Worm (Caenorhabditis elegans): Measurements from ENCODE around the gene sod-4.

Gene sod-4

ce11 chrIII:9513569-9513968 lies 13.4 kb upstream of the sod-4 start, which contains the start of gene F55H2.8:
Gene F55H2.8 (plus strand): TSS chrIII:9513869.
- TF ChIP-seq dao-5 (tag; optimal IDR thresholded peaks at IDR 0.05) (no peak), W03F9.2 (tag; optimal IDR thresholded peaks at IDR 0.05) (no peak), him-1 (tag; optimal IDR thresholded peaks at IDR 0.05) (no peak)

- TF ChIP-seq W03F9.2 (tag; optimal IDR thresholded peaks at IDR 0.05) = no peak
- TF ChIP-seq dao-5 (tag; optimal IDR thresholded peaks at IDR 0.05) = no peak
- TF ChIP-seq him-1 (tag; optimal IDR thresholded peaks at IDR 0.05) = no peak
These were observed 12.8 kb upstream of the sod-4 start for ce11 chrIII:9513006-9513405.

- TF ChIP-seq him-1 (tag; optimal IDR thresholded peaks at IDR 0.05) (no peak), W03F9.2 (tag; optimal IDR thresholded peaks at IDR 0.05) (no peak), dao-5 (tag; optimal IDR thresholded peaks at IDR 0.05) (no peak)
These were observed 11.5 kb upstream of the sod-4 start for ce11 chrIII:9511660-9512059.

ce11 chrIII:9511055-9511520 lies 10.9 kb upstream of the sod-4 start, which contains the start of gene F55H2.5:
Gene F55H2.5 (plus strand): TSS chrIII:9511470.
- no peak for TF ChIP-seq him-1 (tag; optimal IDR thresholded peaks at IDR 0.05)
- no peak for TF ChIP-seq W03F9.2 (tag; optimal IDR thresholded peaks at IDR 0.05)
- no peak for TF ChIP-seq dao-5 (tag; optimal IDR thresholded peaks at IDR 0.05)

- TF ChIP-seq W03F9.2 (tag; optimal IDR thresholded peaks at IDR 0.05) (no peak), dao-5 (tag; optimal IDR thresholded peaks at IDR 0.05) (peak; percentile 46)
These were observed 9.7 kb upstream of the sod-4 start for ce11 chrIII:9509764-9510370.

- TF ChIP-seq W03F9.2 (tag; optimal IDR thresholded peaks at IDR 0.05) (peak; percentile 29), him-1 (tag; optimal IDR thresholded peaks at IDR 0.05) (no peak), dao-5 (tag; optimal IDR thresholded peaks at IDR 0.05) (no peak)
These were observed 7.6 kb upstream of the sod-4 start, which contains the start of gene vha-14 for ce11 chrIII:9507799-9508198. Gene vha-14 (plus strand): TSS chrIII:9508100.

ce11 chrIII:9504347-9504746 lies 4.2 kb upstream of the sod-4 start:
- TF ChIP-seq him-1 (tag; optimal IDR thresholded peaks at IDR 0.05) = no peak

- no peak for TF ChIP-seq W03F9.2 (tag; optimal IDR thresholded peaks at IDR 0.05)
- TF ChIP-seq dao-5 (tag; optimal IDR thresholded peaks at IDR 0.05) = no peak
- TF ChIP-seq him-1 (tag; optimal IDR thresholded peaks at IDR 0.05) = no peak
These were observed 2.1 kb upstream of the sod-4 start for ce11 chrIII:9502155-9502714.

- TF ChIP-seq W03F9.2 (tag; optimal IDR thresholded peaks at IDR 0.05) = no peak
- TF ChIP-seq dao-5 (tag; optimal IDR thresholded peaks at IDR 0.05) = no peak
- no peak for TF ChIP-seq him-1 (tag; optimal IDR thresholded peaks at IDR 0.05)
These were observed 897 bp upstream of the sod-4 start for ce11 chrIII:9501072-9501471.

- no peak for TF ChIP-seq him-1 (tag; optimal IDR thresholded peaks at IDR 0.05)
- TF ChIP-seq W03F9.2 (tag; optimal IDR thresholded peaks at IDR 0.05) = no peak
- TF ChIP-seq dao-5 (tag; optimal IDR thresholded peaks at IDR 0.05) = no peak
These were observed 2.8 kb downstream of the sod-4 start for ce11 chrIII:9497412-9497811.

ce11 chrIII:9496083-9496482 lies 4.1 kb downstream of the sod-4 start:
- TF ChIP-seq dao-5 (tag; optimal IDR thresholded peaks at IDR 0.05) (no peak), W03F9.2 (tag; optimal IDR thresholded peaks at IDR 0.05) (no peak), him-1 (tag; optimal IDR thresholded peaks at IDR 0.05) (no peak)

- TF ChIP-seq him-1 (tag; optimal IDR thresholded peaks at IDR 0.05) (no peak), dao-5 (tag; optimal IDR thresholded peaks at IDR 0.05) (no peak), W03F9.2 (tag; optimal IDR thresholded peaks at IDR 0.05) (no peak)
These were observed 6.0 kb downstream of the sod-4 start for ce11 chrIII:9494209-9494608.

ce11 chrIII:9490783-9491547 lies 9.2 kb downstream of the sod-4 start, which contains the start of the genes dars-1 and ctr-9:
Gene dars-1 (minus strand): TSS chrIII:9491215.
Gene ctr-9 (plus strand): TSS chrIII:9491396.
- TF ChIP-seq him-1 (tag; optimal IDR thresholded peaks at IDR 0.05) (no peak), dao-5 (tag; optimal IDR thresholded peaks at IDR 0.05) (no peak), W03F9.2 (tag; optimal IDR thresholded peaks at IDR 0.05) (peak; percentile 18)

ce11 chrIII:9489798-9490197 lies 10.4 kb downstream of the sod-4 start:
- no peak for TF ChIP-seq dao-5 (tag; optimal IDR thresholded peaks at IDR 0.05)
- no peak for TF ChIP-seq W03F9.2 (tag; optimal IDR thresholded peaks at IDR 0.05)
- no peak for TF ChIP-seq him-1 (tag; optimal IDR thresholded peaks at IDR 0.05)
